Worm (Caenorhabditis elegans) whole organism, late embryonic: ENCODE results near the gene fbxa-73.

Experiments
- F13H6.1 ChIP-seq: sonication (generic microtip); optimal IDR thresholded peaks from 2 replicates; lab custom pipeline; 2016; ENCODE audit warnings: missing genetic modification characterization, missing compliant biosample characterization
- ama-1 ChIP-seq: fragments of 150-350 bp; optimal IDR thresholded peaks from 2 replicates; lab custom pipeline; 2014
- eyg-1 ChIP-seq: sonication (generic microtip); optimal IDR thresholded peaks from 2 replicates; lab custom pipeline; 2016; ENCODE audit warnings: missing genotype, missing genetic modification characterization, missing compliant biosample characterization
- fkh-10 ChIP-seq: fragments of 150-350 bp; optimal IDR thresholded peaks from 2 replicates; lab custom pipeline; 2014; ENCODE audit warnings: missing biosample characterization, missing genetic modification reagents, missing genetic modification characterization
- hlh-13 ChIP-seq: fragments of 200-800 bp; sonication (Bioruptor generic); optimal IDR thresholded peaks from 2 replicates; lab custom pipeline; 2018; ENCODE audit warnings: mild to moderate bottlenecking, missing genetic modification characterization, missing compliant biosample characterization
- nhr-11 ChIP-seq: fragments of 150-350 bp; optimal IDR thresholded peaks from 2 replicates; lab custom pipeline; 2014; ENCODE audit warnings: missing biosample characterization, missing genetic modification characterization
- npax-4 ChIP-seq: sonication (generic microtip); optimal IDR thresholded peaks from 2 replicates; lab custom pipeline; 2016; ENCODE audit warnings: missing genetic modification characterization, missing compliant biosample characterization
- sdc-2 ChIP-seq: sonication (generic microtip); optimal IDR thresholded peaks from 2 replicates; lab custom pipeline; 2016; ENCODE audit warnings: missing genotype, missing genetic modification characterization, missing compliant biosample characterization
- tbx-2 ChIP-seq: sonication (generic microtip); optimal IDR thresholded peaks from 2 replicates; lab custom pipeline; 2016; ENCODE audit warnings: missing genetic modification characterization, missing compliant biosample characterization
- unc-86 ChIP-seq: sonication (generic microtip); optimal IDR thresholded peaks from 2 replicates; lab custom pipeline; 2016; ENCODE audit warnings: missing genetic modification characterization, missing compliant biosample characterization
- ztf-16 ChIP-seq: sonication (generic microtip); optimal IDR thresholded peaks from 2 replicates; lab custom pipeline; 2017; ENCODE audit warnings: missing genetic modification characterization, missing compliant biosample characterization

ce11 chrIII:2265986-2266701 lies 12.9 kb downstream of the fbxa-73 start, which contains the start of gene fbxa-9:
- TF ChIP-seq tbx-2 (tag; lab: Kevin White, UChicago) (no peak), unc-86 (tag; lab: Kevin White, UChicago) (no peak), npax-4 (tag; lab: Kevin White, UChicago) (no peak), nhr-11 (tag; lab: Kevin White, UChicago) (no peak), F13H6.1 (tag; lab: Kevin White, UChicago) (no peak), sdc-2 (tag; lab: Kevin White, UChicago) (no peak), ztf-16 (tag; lab: Kevin White, UChicago) (no peak), hlh-13 (GFP tag; lab: Kevin White, UChicago) (no peak), fkh-10 (GFP tag; lab: Kevin White, UChicago) (no peak), eyg-1 (tag; lab: Kevin White, UChicago) (no peak), ama-1 (no peak)
